Fruit fly (Drosophila melanogaster): ENCODE data around the gene GILT2.

The GILT2 gene

dm6 chr3R:23729066-23729465 is 50.4 kb downstream of the GILT2 start (continued):
- TF ChIP-seq CG2875 (GFP tag; optimal IDR thresholded peaks at IDR 0.05) (no peak), Hsf (GFP tag; optimal IDR thresholded peaks at IDR 0.05) (no peak), CG2129 (GFP tag; IDR thresholded peaks at IDR 0.05; ENCODE audit: partially characterized antibody) (no peak), Deaf1 (tag; optimal IDR thresholded peaks at IDR 0.05) (no peak), ci (GFP tag; IDR thresholded peaks at IDR 0.05) (peak; percentile 56; the same call in 1 of the 3 replicates), CG18599 (GFP tag; optimal IDR thresholded peaks at IDR 0.05) (peak; percentile 86), CG1792 (GFP tag; optimal IDR thresholded peaks at IDR 0.05) (no peak), Adf1 (GFP tag; IDR thresholded peaks at IDR 0.05) (no peak), CG13287 (GFP tag; IDR thresholded peaks at IDR 0.05; ENCODE audit: partially characterized antibody) (no peak), CG7786 (GFP tag; optimal IDR thresholded peaks at IDR 0.05) (peak; percentile 34), repo (GFP tag; optimal IDR thresholded peaks at IDR 0.05) (no peak), YL-1 (GFP tag; optimal IDR thresholded peaks at IDR 0.05) (peak; percentile 23), Atf6 (GFP tag; IDR thresholded peaks at IDR 0.05) (peak; percentile 70; the same call in 1 of the 2 replicates), CG10267 (tag; optimal IDR thresholded peaks at IDR 0.05) (no peak), Lhr (GFP tag; optimal IDR thresholded peaks at IDR 0.05) (no peak), Gsc (GFP tag; IDR thresholded peaks at IDR 0.05) (no peak), CG3281 (GFP tag; optimal IDR thresholded peaks at IDR 0.05) (peak; percentile 72), unpg (GFP tag; optimal IDR thresholded peaks at IDR 0.05) (peak; percentile 40), CG18011 (GFP tag; optimal IDR thresholded peaks at IDR 0.05) (no peak), CG15073 (GFP tag; optimal IDR thresholded peaks at IDR 0.05) (no peak), B-H1 (GFP tag; IDR thresholded peaks at IDR 0.05) (no peak), CG4282 (GFP tag; optimal IDR thresholded peaks at IDR 0.05) (no peak), Awh (GFP tag; IDR thresholded peaks at IDR 0.05) (no peak; the same call in 1 of the 2 replicates), Ssrp (tag; optimal IDR thresholded peaks at IDR 0.05) (no peak), Hmx (GFP tag; optimal IDR thresholded peaks at IDR 0.05) (no peak), lab (GFP tag; optimal IDR thresholded peaks at IDR 0.05) (peak; percentile 87), trem (tag; optimal IDR thresholded peaks at IDR 0.05) (no peak), dimm (GFP tag; IDR thresholded peaks at IDR 0.05) (no peak), maf-S (GFP tag; optimal IDR thresholded peaks at IDR 0.05) (no peak), CG7271 (tag; optimal IDR thresholded peaks at IDR 0.05) (no peak), Mes4 (GFP tag; optimal IDR thresholded peaks at IDR 0.05) (no peak), NFAT (GFP tag; IDR thresholded peaks at IDR 0.05) (no peak), sima (GFP tag; optimal IDR thresholded peaks at IDR 0.05) (no peak), pnt (GFP tag; optimal IDR thresholded peaks at IDR 0.05) (no peak), CG12219 (GFP tag; optimal IDR thresholded peaks at IDR 0.05) (peak; percentile 45), cato (GFP tag; optimal IDR thresholded peaks at IDR 0.05; ENCODE audit: borderline replicate concordance) (no peak), CG7372 (GFP tag; IDR thresholded peaks at IDR 0.05) (no peak), vfl (GFP tag; optimal IDR thresholded peaks at IDR 0.05) (peak; percentile 3), CG7357 (GFP tag; IDR thresholded peaks at IDR 0.05) (no peak), Bteb2 (GFP tag; optimal IDR thresholded peaks at IDR 0.05) (no peak), Med (GFP tag) (peak; percentile 87), CG2116 (GFP tag; optimal IDR thresholded peaks at IDR 0.05) (peak; percentile 2), CG34376 (GFP tag; optimal IDR thresholded peaks at IDR 0.05) (peak; percentile 79), CG10321 (GFP tag; IDR thresholded peaks at IDR 0.05) (no peak), Antp (GFP tag; optimal IDR thresholded peaks at IDR 0.05) (no peak), odd (GFP tag; optimal IDR thresholded peaks at IDR 0.05) (peak; percentile 64), CHES-1-like (GFP tag; optimal IDR thresholded peaks at IDR 0.05) (peak; percentile 18), CG9727 (GFP tag; optimal IDR thresholded peaks at IDR 0.05) (peak; percentile 47), CG1233 (GFP tag; optimal IDR thresholded peaks at IDR 0.05) (peak; percentile 68), Nf-YC (tag; optimal IDR thresholded peaks at IDR 0.05) (no peak), CG11093 (GFP tag; IDR thresholded peaks at IDR 0.05) (no peak), wek (GFP tag; optimal IDR thresholded peaks at IDR 0.05) (peak; percentile 62)
